Fruit fly (Drosophila melanogaster): ENCODE measurements around the gene Jon74E.

Gene Jon74E

dm6 chr3L:17513893-17514616, 34.9 kb downstream of the Jon74E start, which contains the start of the genes U4-U6-60K and CG7564 (continued):
- no peak for TF ChIP-seq kah (GFP tag; optimal IDR thresholded peaks at IDR 0.05)
- TF ChIP-seq hth (optimal IDR thresholded peaks at IDR 0.05), result no peak
- TF ChIP-seq Aef1 (GFP tag; IDR thresholded peaks at IDR 0.05), result peak; percentile 10; the same call in 2 of the 3 replicates
- peak; percentile 97 for TF ChIP-seq Scr (GFP tag; IDR thresholded peaks at IDR 0.05; ENCODE audit: partially characterized antibody)
- peak; percentile 31 for TF ChIP-seq Nf-YB (GFP tag; optimal IDR thresholded peaks at IDR 0.05)
- no peak for TF ChIP-seq CG2202 (tag; optimal IDR thresholded peaks at IDR 0.05)
- TF ChIP-seq ash1 (GFP tag; optimal IDR thresholded peaks at IDR 0.05), result no peak
- no peak for TF ChIP-seq her (GFP tag; optimal IDR thresholded peaks at IDR 0.05)
- TF ChIP-seq CG17186 (GFP tag; optimal IDR thresholded peaks at IDR 0.05), result peak; percentile 37
- TF ChIP-seq fru (optimal IDR thresholded peaks at IDR 0.05), result no peak
- no peak for TF ChIP-seq chm (GFP tag; IDR thresholded peaks at IDR 0.05)
- peak; percentile 63 for TF ChIP-seq lilli (GFP tag; optimal IDR thresholded peaks at IDR 0.05)
- TF ChIP-seq CG9817 (tag; optimal IDR thresholded peaks at IDR 0.05), result peak; percentile 63
- no peak for TF ChIP-seq C15 (GFP tag; IDR thresholded peaks at IDR 0.05)
- TF ChIP-seq Hsf (GFP tag; optimal IDR thresholded peaks at IDR 0.05), result peak; percentile 75
- peak; percentile 80; the same call in 3 of the 4 replicates for TF ChIP-seq Gug (GFP tag; IDR thresholded peaks at IDR 0.05)
- TF ChIP-seq CG12071 (GFP tag; optimal IDR thresholded peaks at IDR 0.05), result no peak
- peak; percentile 96 for TF ChIP-seq nerfin-2 (GFP tag; IDR thresholded peaks at IDR 0.05; ENCODE audit: partially characterized antibody)
- TF ChIP-seq Dek (tag; optimal IDR thresholded peaks at IDR 0.05), result peak; percentile 58
- TF ChIP-seq CG7556 (GFP tag; optimal IDR thresholded peaks at IDR 0.05), result peak; percentile 69
- no peak for TF ChIP-seq pan (optimal IDR thresholded peaks at IDR 0.05)
- no peak for TF ChIP-seq pan (GFP tag; optimal IDR thresholded peaks at IDR 0.05 in 1 of 2, IDR thresholded peaks at IDR 0.05 in 1 of 2)
- TF ChIP-seq toy (GFP tag; IDR thresholded peaks at IDR 0.05), result no peak; the same call in 1 of the 2 replicates
- TF ChIP-seq klu (GFP tag; IDR thresholded peaks at IDR 0.05), result peak; percentile 48; the same call in 1 of the 2 replicates
- no peak for TF ChIP-seq CG8281 (tag; optimal IDR thresholded peaks at IDR 0.05)
- peak; percentile 97 for TF ChIP-seq bbx (GFP tag; IDR thresholded peaks at IDR 0.05; ENCODE audit: partially characterized antibody)
- TF ChIP-seq TFAM (GFP tag; optimal IDR thresholded peaks at IDR 0.05), result no peak
- TF ChIP-seq CG4617 (GFP tag; optimal IDR thresholded peaks at IDR 0.05; ENCODE audit: borderline replicate concordance), result peak; percentile 72
- no peak for TF ChIP-seq croc (GFP tag; conservative IDR thresholded peaks at IDR 0.05)
- peak; percentile 22 for TF ChIP-seq Blimp-1 (GFP tag; optimal IDR thresholded peaks at IDR 0.05)
- peak; percentile 31 for TF ChIP-seq CG3065 (GFP tag; optimal IDR thresholded peaks at IDR 0.05)
- peak; percentile 95 for TF ChIP-seq mld (GFP tag; IDR thresholded peaks at IDR 0.05; ENCODE audit: partially characterized antibody)
- peak; percentile 59; the same call in 2 of the 3 replicates for TF ChIP-seq ase (GFP tag; IDR thresholded peaks at IDR 0.05)
- peak; percentile 18 for TF ChIP-seq Fer3 (tag; optimal IDR thresholded peaks at IDR 0.05)
- peak; percentile 61 for TF ChIP-seq HmgZ (tag; optimal IDR thresholded peaks at IDR 0.05)
- peak in 1 of 2 experiments; percentile 71 for TF ChIP-seq tll (GFP tag; optimal IDR thresholded peaks at IDR 0.05)
- TF ChIP-seq slp2 (GFP tag; optimal IDR thresholded peaks at IDR 0.05), result peak; percentile 22
- TF ChIP-seq CG31388 (GFP tag; optimal IDR thresholded peaks at IDR 0.05), result no peak
- TF ChIP-seq scrt (GFP tag; optimal IDR thresholded peaks at IDR 0.05), result no peak
- TF ChIP-seq CG17385 (GFP tag; optimal IDR thresholded peaks at IDR 0.05), result peak; percentile 42
- TF ChIP-seq ems (GFP tag; optimal IDR thresholded peaks at IDR 0.05), result peak; percentile 50
- TF ChIP-seq CG7271 (tag; optimal IDR thresholded peaks at IDR 0.05), result no peak
- peak; percentile 62 for TF ChIP-seq CG2116 (GFP tag; optimal IDR thresholded peaks at IDR 0.05)
- TF ChIP-seq Meics (GFP tag; optimal IDR thresholded peaks at IDR 0.05), result peak; percentile 73
- peak; percentile 82 for TF ChIP-seq CG13775 (GFP tag; optimal IDR thresholded peaks at IDR 0.05)
- TF ChIP-seq disco-r (GFP tag; optimal IDR thresholded peaks at IDR 0.05), result peak; percentile 26
- no peak for TF ChIP-seq ttk (GFP tag; IDR thresholded peaks at IDR 0.05)
- peak; percentile 48 for TF ChIP-seq dm (GFP tag; optimal IDR thresholded peaks at IDR 0.05)
- no peak for TF ChIP-seq da (GFP tag; optimal IDR thresholded peaks at IDR 0.05)
- TF ChIP-seq lbe (GFP tag; optimal IDR thresholded peaks at IDR 0.05), result peak; percentile 60
